Worm (Caenorhabditis elegans): ENCODE measurements around the gene H24K24.2.
"Not testable (repeated sequence)": the region's sequence is repeated elsewhere in the genome, so short reads cannot be mapped to it uniquely, and the experiment has no call there.

The H24K24.2 gene

ce11 chrV:890835-891234 lies 26.8 kb upstream of the H24K24.2 start, which contains the start of gene srlf-22:
TSS of gene srlf-22 (plus strand) at chrV:891135.
- not testable (repeated sequence) for TF ChIP-seq mes-2 (tag; optimal IDR thresholded peaks at IDR 0.05; ENCODE audit: poor library complexity, severe bottlenecking); nhr-102 (tag; optimal IDR thresholded peaks at IDR 0.05); ama-1 (optimal IDR thresholded peaks at IDR 0.05)

ce11 chrV:893437-894018 lies 24.1 kb upstream of the H24K24.2 start, which contains the start of the genes srlf-23 and srlf-20:
TSS of gene srlf-23 (minus strand) at chrV:893537.
TSS of gene srlf-20 (plus strand) at chrV:893968.
- TF ChIP-seq dmd-9 (GFP tag; IDR thresholded peaks at IDR 0.05) (no peak), Y75B8A.6 (GFP tag; IDR thresholded peaks at IDR 0.05) (no peak), unc-62 (GFP tag; optimal IDR thresholded peaks at IDR 0.05 in 1 of 2) (no peak), unc-62 (tag; optimal IDR thresholded peaks at IDR 0.05) (no peak)

ce11 chrV:899087-899486 lies 18.5 kb upstream of the H24K24.2 start, which contains the start of gene nas-32:
TSS of gene nas-32 (minus strand) at chrV:899187.
- peak; percentile 30 for TF ChIP-seq aha-1 (tag)
- no peak for TF ChIP-seq duxl-1 (tag; optimal IDR thresholded peaks at IDR 0.05; ENCODE audit: poor library complexity)

ce11 chrV:903460-903859 lies 14.1 kb upstream of the H24K24.2 start, which contains the start of gene fmo-5:
TSS of gene fmo-5 (minus strand) at chrV:903665.
- no peak for TF ChIP-seq spr-1 (tag; optimal IDR thresholded peaks at IDR 0.05)
- TF ChIP-seq ceh-82 (tag; optimal IDR thresholded peaks at IDR 0.05): no peak
- peak; percentile 50; the same call in 1 of the 2 replicates for TF ChIP-seq php-3 (GFP tag; IDR thresholded peaks at IDR 0.05)
- TF ChIP-seq zfp-2 (tag; optimal IDR thresholded peaks at IDR 0.05): no peak
- TF ChIP-seq nhr-28 (tag; optimal IDR thresholded peaks at IDR 0.05): peak; percentile 84
- TF ChIP-seq daf-16 (GFP tag; optimal IDR thresholded peaks at IDR 0.05): no peak
- peak; percentile 51 for TF ChIP-seq daf-16 (tag; optimal IDR thresholded peaks at IDR 0.05)
- no peak for TF ChIP-seq zag-1 (tag; optimal IDR thresholded peaks at IDR 0.05)
- no peak for TF ChIP-seq ceh-32 (tag; optimal IDR thresholded peaks at IDR 0.05; ENCODE audit: poor library complexity)
- TF ChIP-seq unc-130 (GFP tag; optimal IDR thresholded peaks at IDR 0.05): no peak
- TF ChIP-seq snpc-1.2 (GFP tag; IDR thresholded peaks at IDR 0.05): no peak
- TF ChIP-seq T26A8.4 (GFP tag; IDR thresholded peaks at IDR 0.05): 0 out of 2 replicates have a peak, but pooled peaks have one; percentile 31
- no peak for TF ChIP-seq Y5F2A.4 (GFP tag; optimal IDR thresholded peaks at IDR 0.05)
- TF ChIP-seq dve-1 (tag; optimal IDR thresholded peaks at IDR 0.05; ENCODE audit: insufficient read depth): peak; percentile 59
- peak; percentile 47 for TF ChIP-seq dpl-1 (GFP tag; optimal IDR thresholded peaks at IDR 0.05)
- TF ChIP-seq nhr-77 (tag; optimal IDR thresholded peaks at IDR 0.05): peak; percentile 51
- peak; percentile 65; the same call in 1 of the 2 replicates for TF ChIP-seq lin-38 (GFP tag; IDR thresholded peaks at IDR 0.05)
- TF ChIP-seq ztf-11 (tag; optimal IDR thresholded peaks at IDR 0.05): no peak
- peak; percentile 31 for TF ChIP-seq nhr-102 (tag; optimal IDR thresholded peaks at IDR 0.05)
- peak; percentile 57 for TF ChIP-seq hlh-11 (tag; optimal IDR thresholded peaks at IDR 0.05)
- TF ChIP-seq nhr-42 (GFP tag; IDR thresholded peaks at IDR 0.05): 0 out of 2 replicates have a peak, but pooled peaks have one; percentile 31
- TF ChIP-seq mxl-3 (GFP tag; optimal IDR thresholded peaks at IDR 0.05): peak; percentile 65
- TF ChIP-seq fos-1 (tag; optimal IDR thresholded peaks at IDR 0.05): no peak
- TF ChIP-seq zip-11 (GFP tag; IDR thresholded peaks at IDR 0.05): no peak
- TF ChIP-seq dmd-6 (GFP tag; IDR thresholded peaks at IDR 0.05): peak; percentile 75
- TF ChIP-seq mes-2 (tag; optimal IDR thresholded peaks at IDR 0.05; ENCODE audit: poor library complexity, severe bottlenecking): peak; percentile 64
- TF ChIP-seq Y75B8A.6 (GFP tag; IDR thresholded peaks at IDR 0.05): no peak
- peak; percentile 2 for TF ChIP-seq nhr-48 (tag; optimal IDR thresholded peaks at IDR 0.05)
- TF ChIP-seq saeg-2 (GFP tag; IDR thresholded peaks at IDR 0.05): no peak
- TF ChIP-seq hlh-30 (tag; optimal IDR thresholded peaks at IDR 0.05; ENCODE audit: insufficient read depth): peak; percentile 96
- TF ChIP-seq mdl-1 (tag; optimal IDR thresholded peaks at IDR 0.05): peak; percentile 48 to 91

All from whole organism, L4 larva.